Worm (Caenorhabditis elegans) whole organism, L4 larva: ENCODE data around the gene dolk-1.

Experiments used
- F37D6.2 ChIP-seq: sonication (generic microtip); optimal IDR thresholded peaks from 2 replicates; lab custom pipeline; 2016; ENCODE audit warnings: mild to moderate bottlenecking, missing genetic modification characterization, missing compliant biosample characterization
- aha-1 ChIP-seq: fragments of 150-350 bp; peaks from one replicate; lab custom pipeline; 2014; ENCODE audit warnings: missing biosample characterization, missing genetic modification characterization
- attf-4 ChIP-seq: sonication (generic microtip); optimal IDR thresholded peaks from 3 replicates; lab custom pipeline; 2017; ENCODE audit warnings: missing biosample characterization, missing genetic modification characterization
- ceh-44 ChIP-seq: fragments of 200-800 bp; sonication (Bioruptor generic); IDR thresholded peaks from 2 replicates; pipeline ENCODE4 v1.3.6; 2022; ENCODE audit warnings: missing genetic modification reagents, missing genetic modification characterization, missing compliant biosample characterization
- ceh-62 ChIP-seq: sonication (generic microtip); optimal IDR thresholded peaks from 2 replicates; lab custom pipeline; 2017; ENCODE audit warnings: missing biosample characterization, missing genetic modification characterization
- ctbp-1 ChIP-seq: fragments of 200-800 bp; sonication (Bioruptor generic); IDR thresholded peaks from 2 replicates; pipeline ENCODE4 v1.3.6; 2022; ENCODE audit warnings: missing genetic modification reagents, missing genetic modification characterization, missing compliant biosample characterization
- daf-16 ChIP-seq, 3 experiments: sonication (generic microtip); optimal IDR thresholded peaks; 2 replicates each; lab custom pipeline; 2016 to 2017; ENCODE audit warnings: missing genetic modification characterization in 3 of 3, missing genetic modification reagents in 3 of 3, mild to moderate bottlenecking in 2 of 3, missing compliant biosample characterization in 2 of 3, missing biosample characterization in 1 of 3, moderate library complexity in 1 of 3
- daf-8 ChIP-seq: fragments of 200-800 bp; sonication (Bioruptor generic); IDR thresholded peaks from 2 replicates; pipeline ENCODE4 v1.3.6; 2022; ENCODE audit warnings: missing genetic modification characterization, missing compliant biosample characterization
- dmd-8 ChIP-seq: fragments of 200-800 bp; sonication (Bioruptor generic); IDR thresholded peaks from 2 replicates; pipeline ENCODE4 v1.3.6; 2022; ENCODE audit warnings: missing genetic modification characterization, missing compliant biosample characterization
- dpl-1 ChIP-seq: fragments of 150-350 bp; optimal IDR thresholded peaks from 2 replicates; lab custom pipeline; 2014; ENCODE audit warnings: missing biosample characterization, missing genetic modification reagents, missing genetic modification characterization
- hif-1 ChIP-seq, 2 experiments: sonication (generic microtip); optimal IDR thresholded peaks; 2 replicates each; lab custom pipeline; 2016 to 2017; ENCODE audit warnings: missing compliant biosample characterization in 2 of 2, missing genetic modification characterization in 2 of 2, missing genetic modification reagents in 2 of 2, missing genotype in 2 of 2, mild to moderate bottlenecking in 1 of 2
- hlh-11 ChIP-seq: fragments of 200-800 bp; sonication (Bioruptor generic); optimal IDR thresholded peaks from 2 replicates; lab custom pipeline; 2018; ENCODE audit warnings: mild to moderate bottlenecking, missing genetic modification characterization, missing compliant biosample characterization
- hlh-30 ChIP-seq: sonication (generic microtip); optimal IDR thresholded peaks from 2 replicates; lab custom pipeline; 2017; ENCODE audit warnings: antibody characterized with exemption, mild to moderate bottlenecking, missing genetic modification characterization, missing compliant biosample characterization; ENCODE audit not compliant: insufficient read depth
- hmg-1.1 ChIP-seq: fragments of 200-800 bp; sonication (Bioruptor generic); IDR thresholded peaks from 2 replicates; pipeline ENCODE4 v1.3.6; 2022; ENCODE audit warnings: missing genetic modification reagents, missing genetic modification characterization, missing compliant biosample characterization
- lin-29 ChIP-seq: fragments of 200-800 bp; sonication (Bioruptor generic); IDR thresholded peaks from 2 replicates; pipeline ENCODE4 v1.3.6; 2022; ENCODE audit warnings: missing genetic modification reagents, missing genetic modification characterization, missing compliant biosample characterization
- lir-3 ChIP-seq: sonication (generic microtip); optimal IDR thresholded peaks from 2 replicates; lab custom pipeline; 2016; ENCODE audit warnings: mild to moderate bottlenecking, missing genetic modification characterization, missing compliant biosample characterization
- lsy-2 ChIP-seq, 2 experiments: fragments of 150-350 bp in 1 of 2; sonication (generic microtip) in 1 of 2; optimal IDR thresholded peaks; 2 replicates each; lab custom pipeline; 2014 to 2017; ENCODE audit warnings: missing biosample characterization in 2 of 2, missing genetic modification characterization in 2 of 2
- mdt-29 ChIP-seq: fragments of 200-800 bp; sonication (Bioruptor generic); IDR thresholded peaks from 2 replicates; pipeline ENCODE4 v1.3.6; 2022; ENCODE audit warnings: missing genetic modification reagents, missing genetic modification characterization, missing compliant biosample characterization
- mxl-2 ChIP-seq: fragments of 200-800 bp; sonication (Bioruptor generic); conservative IDR thresholded peaks from 2 replicates; pipeline ENCODE4 v1.3.6; 2022; ENCODE audit warnings: missing genetic modification reagents, missing genetic modification characterization, missing compliant biosample characterization
- mxl-3 ChIP-seq: fragments of 200-800 bp; sonication (Bioruptor generic); optimal IDR thresholded peaks from 2 replicates; lab custom pipeline; 2018; ENCODE audit warnings: mild to moderate bottlenecking, missing genetic modification characterization, missing compliant biosample characterization
- nhr-102 ChIP-seq: sonication (generic microtip); optimal IDR thresholded peaks from 2 replicates; lab custom pipeline; 2016; ENCODE audit warnings: mild to moderate bottlenecking, missing genetic modification characterization, moderate library complexity, missing compliant biosample characterization
- nhr-28 ChIP-seq: fragments of 150-350 bp; optimal IDR thresholded peaks from 2 replicates; lab custom pipeline; 2014; ENCODE audit warnings: missing biosample characterization, missing genetic modification characterization
- nhr-41 ChIP-seq: fragments of 200-800 bp; sonication (Bioruptor generic); IDR thresholded peaks from 2 replicates; pipeline ENCODE4 v1.3.6; 2022; ENCODE audit warnings: missing genetic modification reagents, missing genetic modification characterization, missing compliant biosample characterization
- nhr-6 ChIP-seq: fragments of 150-350 bp; optimal IDR thresholded peaks from 2 replicates; lab custom pipeline; 2014; ENCODE audit warnings: missing biosample characterization, missing genetic modification characterization
- nhr-76 ChIP-seq: fragments of 150-350 bp; optimal IDR thresholded peaks from 2 replicates; lab custom pipeline; 2014; ENCODE audit warnings: missing biosample characterization, missing genetic modification characterization
- rbr-2 ChIP-seq: sonication (generic microtip); optimal IDR thresholded peaks from 2 replicates; lab custom pipeline; 2016; ENCODE audit warnings: missing genotype, missing genetic modification characterization, missing compliant biosample characterization
- set-16 ChIP-seq: fragments of 200-800 bp; sonication (Bioruptor generic); IDR thresholded peaks from 2 replicates; pipeline ENCODE4 v1.3.6; 2022; ENCODE audit warnings: missing genetic modification reagents, missing genetic modification characterization, missing compliant biosample characterization
- skn-1 ChIP-seq: fragments of 150-350 bp; optimal IDR thresholded peaks from 2 replicates; lab custom pipeline; 2014; ENCODE audit warnings: missing biosample characterization, missing genetic modification characterization
- unc-62 ChIP-seq, 3 experiments: fragments of 150-350 bp in 1 of 3; sonication (generic microtip); optimal IDR thresholded peaks in 2 of 3; peaks in 1 of 3; 1 replicate in 1 of 3; 2 replicates in 2 of 3; lab custom pipeline; 2014 to 2017; ENCODE audit warnings: missing biosample characterization in 3 of 3, missing genetic modification characterization in 3 of 3, missing genetic modification reagents in 3 of 3, missing genotype in 1 of 3
- vab-7 ChIP-seq: fragments of 200-800 bp; sonication (Bioruptor generic); IDR thresholded peaks from 2 replicates; pipeline ENCODE4 v1.3.6; 2022; ENCODE audit warnings: missing genetic modification reagents, missing genetic modification characterization, missing compliant biosample characterization
- zfp-2 ChIP-seq: sonication (generic microtip); optimal IDR thresholded peaks from 2 replicates; lab custom pipeline; 2016; ENCODE audit warnings: mild to moderate bottlenecking, missing genetic modification characterization, missing compliant biosample characterization
- zip-11 ChIP-seq: fragments of 200-800 bp; sonication (Bioruptor generic); IDR thresholded peaks from 2 replicates; pipeline ENCODE4 v1.3.6; 2022; ENCODE audit warnings: missing genetic modification characterization, missing compliant biosample characterization
- ztf-11 ChIP-seq: fragments of 150-350 bp; optimal IDR thresholded peaks from 2 replicates; lab custom pipeline; 2014; ENCODE audit warnings: missing biosample characterization, missing genetic modification characterization
- ztf-7 ChIP-seq: fragments of 150-350 bp; optimal IDR thresholded peaks from 2 replicates; lab custom pipeline; 2014; ENCODE audit warnings: missing biosample characterization, missing genetic modification characterization

dolk-1 gene

ce11 chrIII:11936668-11937276 is 3.3 kb upstream of the dolk-1 start:
- TF ChIP-seq lir-3 (no peak), unc-62 (GFP tag; optimal IDR thresholded peaks at IDR 0.05 in 1 of 2; lab: Kevin White, UChicago) (peak in 1 of 2 experiments; percentile 53), unc-62 (tag; optimal IDR thresholded peaks at IDR 0.05; lab: Kevin White, UChicago) (no peak), hlh-30 (no peak), set-16 (GFP tag; lab: Robert Waterston, UW) (peak; percentile 86), nhr-6 (tag; lab: Kevin White, UChicago) (no peak), skn-1 (tag; lab: Kevin White, UChicago) (no peak)

ce11 chrIII:11935948-11936280 is 2.5 kb upstream of the dolk-1 start:
- TF ChIP-seq rbr-2 (tag; lab: Kevin White, UChicago) (peak; percentile 47), lsy-2 (tag; optimal IDR thresholded peaks at IDR 0.05; lab: Kevin White, UChicago) (peak in 1 of 2 experiments; percentile 42), set-16 (GFP tag; lab: Robert Waterston, UW) (peak; percentile 50), vab-7 (0 out of 2 replicates have a peak, but pooled peaks have one; percentile 33), aha-1 (tag; lab: Kevin White, UChicago) (peak; percentile 96), F37D6.2 (tag; lab: Kevin White, UChicago) (peak; percentile 6), hif-1 (tag; optimal IDR thresholded peaks at IDR 0.05; lab: Kevin White, UChicago) (peak in 1 of 2 experiments; percentile 14), attf-4 (no peak), ceh-62 (tag; lab: Kevin White, UChicago) (no peak), mdt-29 (GFP tag; lab: Robert Waterston, UW) (0 out of 2 replicates have a peak, but pooled peaks have one; percentile 7), dpl-1 (GFP tag; lab: Kevin White, UChicago) (peak; percentile 18), zfp-2 (tag; lab: Kevin White, UChicago) (peak; percentile 17), ztf-11 (no peak), hmg-1.1 (GFP tag; lab: Robert Waterston, UW) (peak; percentile 41; the same call in 1 of the 2 replicates), ctbp-1 (GFP tag; lab: Robert Waterston, UW) (0 out of 2 replicates have a peak, but pooled peaks have one; percentile 21)
- TF ChIP-seq, all 104 proteins: peak for 12

- TF ChIP-seq nhr-76 (no peak), dmd-8 (GFP tag; lab: Robert Waterston, UW) (0 out of 2 replicates have a peak, but pooled peaks have one; percentile 11), hlh-30 (peak; percentile 29), nhr-102 (tag; lab: Kevin White, UChicago) (no peak), unc-62 (GFP tag; optimal IDR thresholded peaks at IDR 0.05 in 1 of 2; lab: Kevin White, UChicago) (peak in 1 of 2 experiments; percentile 96), unc-62 (tag; optimal IDR thresholded peaks at IDR 0.05; lab: Kevin White, UChicago) (no peak), hlh-11 (tag; lab: Kevin White, UChicago) (peak; percentile 37), nhr-41 (no peak), daf-16 (GFP tag; optimal IDR thresholded peaks at IDR 0.05; lab: Kevin White, UChicago) (peak in 1 of 2 experiments; percentile 1), daf-16 (tag; optimal IDR thresholded peaks at IDR 0.05; lab: Kevin White, UChicago) (no peak), mxl-3 (peak; percentile 68), lsy-2 (tag; optimal IDR thresholded peaks at IDR 0.05; lab: Kevin White, UChicago) (peak in 1 of 2 experiments; percentile 18)
Observed at ce11 chrIII:11935032-11935947, 1.9 kb upstream of the dolk-1 start.

ce11 chrIII:11931960-11932359 is 1.5 kb downstream of the dolk-1 start:
- TF ChIP-seq nhr-28 (tag; lab: Kevin White, UChicago), result no peak
- TF ChIP-seq ztf-7, result no peak
- no peak for TF ChIP-seq daf-8 (GFP tag; lab: Robert Waterston, UW)
- no peak for TF ChIP-seq lin-29 (GFP tag; lab: Robert Waterston, UW)
- no peak for TF ChIP-seq ceh-44 (GFP tag; lab: Robert Waterston, UW)
- 0 out of 2 replicates have a peak, but pooled peaks have one; percentile 14 for TF ChIP-seq dmd-8 (GFP tag; lab: Robert Waterston, UW)
- TF ChIP-seq nhr-102 (tag; lab: Kevin White, UChicago), result no peak
- 0 out of 2 replicates have a peak, but pooled peaks have one; percentile 12 for TF ChIP-seq zip-11 (GFP tag; lab: Robert Waterston, UW)
- no peak for TF ChIP-seq mxl-2
- no peak for TF ChIP-seq hlh-30
- peak in 1 of 2 experiments; percentile 90 for TF ChIP-seq unc-62 (GFP tag; optimal IDR thresholded peaks at IDR 0.05 in 1 of 2; lab: Kevin White, UChicago)
- no peak for TF ChIP-seq unc-62 (tag; optimal IDR thresholded peaks at IDR 0.05; lab: Kevin White, UChicago)
